Worm (Caenorhabditis elegans) whole organism, L3 larva: ENCODE data around the gene cpi-1.

Source experiments
- R02D3.7 ChIP-seq: fragments of 150-350 bp; optimal IDR thresholded peaks from 2 replicates; lab custom pipeline; 2014; ENCODE audit warnings: missing biosample characterization, missing genetic modification characterization
- aly-2 ChIP-seq: fragments of 150-350 bp; optimal IDR thresholded peaks from 2 replicates; lab custom pipeline; 2014; ENCODE audit warnings: missing biosample characterization, missing genetic modification characterization
- ceh-16 ChIP-seq: sonication (generic microtip); optimal IDR thresholded peaks from 2 replicates; lab custom pipeline; 2017; ENCODE audit warnings: missing biosample characterization, missing genetic modification characterization
- ceh-28 ChIP-seq: fragments of 150-350 bp; optimal IDR thresholded peaks from 2 replicates; lab custom pipeline; 2014; ENCODE audit warnings: missing biosample characterization, missing genetic modification reagents, missing genetic modification characterization
- ceh-82 ChIP-seq: fragments of 150-350 bp; optimal IDR thresholded peaks from 2 replicates; lab custom pipeline; 2014; ENCODE audit warnings: missing biosample characterization, missing genetic modification characterization
- ceh-9 ChIP-seq: sonication (generic microtip); optimal IDR thresholded peaks from 2 replicates; lab custom pipeline; 2018; ENCODE audit warnings: missing biosample characterization, missing genetic modification characterization
- daf-12 ChIP-seq: fragments of 150-350 bp; optimal IDR thresholded peaks from 2 replicates; lab custom pipeline; 2014; ENCODE audit warnings: missing biosample characterization, missing genetic modification reagents, missing genetic modification characterization
- egl-27 ChIP-seq: sonication (generic microtip); optimal IDR thresholded peaks from 4 replicates; lab custom pipeline; 2017; ENCODE audit warnings: missing biosample characterization, missing genetic modification reagents, missing genetic modification characterization
- egl-5 ChIP-seq: fragments of 150-350 bp; optimal IDR thresholded peaks from 2 replicates; lab custom pipeline; 2017; ENCODE audit warnings: missing biosample characterization, missing genetic modification reagents, missing genetic modification characterization, inconsistent platforms
- elt-1 ChIP-seq: fragments of 150-350 bp; optimal IDR thresholded peaks from 2 replicates; lab custom pipeline; 2014; ENCODE audit warnings: missing biosample characterization, missing genetic modification characterization
- elt-2 ChIP-seq: sonication (generic microtip); optimal IDR thresholded peaks from 2 replicates; lab custom pipeline; 2016; ENCODE audit warnings: missing genetic modification reagents, mild to moderate bottlenecking, missing genetic modification characterization, missing compliant biosample characterization
- eor-1 ChIP-seq, 2 experiments: fragments of 150-350 bp; optimal IDR thresholded peaks; 2 replicates each; lab custom pipeline; 2014 to 2018; ENCODE audit warnings: missing biosample characterization in 2 of 2, missing genetic modification characterization in 2 of 2
- fkh-10 ChIP-seq: sonication (generic microtip); optimal IDR thresholded peaks from 2 replicates; lab custom pipeline; 2017; ENCODE audit warnings: missing biosample characterization, missing genetic modification reagents, missing genetic modification characterization
- fos-1 ChIP-seq: fragments of 150-350 bp; optimal IDR thresholded peaks from 2 replicates; lab custom pipeline; 2014; ENCODE audit warnings: missing biosample characterization, missing genetic modification characterization
- hmg-11 ChIP-seq: sonication (generic microtip); optimal IDR thresholded peaks from 2 replicates; lab custom pipeline; 2016; ENCODE audit warnings: missing genetic modification characterization, missing compliant biosample characterization
- jun-1 ChIP-seq: fragments of 150-350 bp; optimal IDR thresholded peaks from 2 replicates; lab custom pipeline; 2014; ENCODE audit warnings: missing biosample characterization, missing genetic modification reagents, missing genetic modification characterization
- lin-15B ChIP-seq: fragments of 150-350 bp; optimal IDR thresholded peaks from 2 replicates; lab custom pipeline; 2014; ENCODE audit warnings: missing biosample characterization, missing genetic modification characterization
- lin-39 ChIP-seq: fragments of 150-350 bp; optimal IDR thresholded peaks from 2 replicates; lab custom pipeline; 2018; ENCODE audit warnings: missing biosample characterization, missing genetic modification reagents, missing genetic modification characterization
- lsy-12 ChIP-seq: sonication (generic microtip); optimal IDR thresholded peaks from 2 replicates; lab custom pipeline; 2016; ENCODE audit warnings: mild to moderate bottlenecking, missing genetic modification characterization, missing compliant biosample characterization
- mdl-1 ChIP-seq: fragments of 150-350 bp; optimal IDR thresholded peaks from 2 replicates; lab custom pipeline; 2014; ENCODE audit warnings: missing biosample characterization, missing genetic modification characterization
- mml-1 ChIP-seq: fragments of 150-350 bp; sonication (generic microtip); optimal IDR thresholded peaks from 3 replicates; lab custom pipeline; 2014; ENCODE audit warnings: missing biosample characterization, missing genetic modification characterization
- nfya-1 ChIP-seq: sonication (generic microtip); optimal IDR thresholded peaks from 2 replicates; lab custom pipeline; 2017; ENCODE audit warnings: missing genetic modification characterization, mild to moderate bottlenecking, missing compliant biosample characterization, antibody characterized with exemption, moderate library complexity; ENCODE audit not compliant: insufficient read depth
- nhr-11 ChIP-seq: fragments of 150-350 bp; optimal IDR thresholded peaks from 2 replicates; lab custom pipeline; 2014; ENCODE audit warnings: missing biosample characterization, missing genetic modification characterization
- nhr-12 ChIP-seq: fragments of 150-350 bp; optimal IDR thresholded peaks from 2 replicates; lab custom pipeline; 2014; ENCODE audit warnings: missing biosample characterization, missing genetic modification characterization
- nhr-23 ChIP-seq: fragments of 150-350 bp; optimal IDR thresholded peaks from 2 replicates; lab custom pipeline; 2014; ENCODE audit warnings: missing biosample characterization, missing genetic modification reagents, missing genetic modification characterization
- nhr-237 ChIP-seq: fragments of 150-350 bp; optimal IDR thresholded peaks from 2 replicates; lab custom pipeline; 2014; ENCODE audit warnings: missing biosample characterization, missing genetic modification characterization
- nhr-25 ChIP-seq: sonication (generic microtip); optimal IDR thresholded peaks from 2 replicates; lab custom pipeline; 2017; ENCODE audit warnings: missing biosample characterization, missing genetic modification characterization
- nhr-28 ChIP-seq: fragments of 150-350 bp; optimal IDR thresholded peaks from 2 replicates; lab custom pipeline; 2014; ENCODE audit warnings: missing biosample characterization, missing genetic modification characterization
- nhr-43 ChIP-seq: sonication (generic microtip); optimal IDR thresholded peaks from 2 replicates; lab custom pipeline; 2016; ENCODE audit warnings: mild to moderate bottlenecking, missing genetic modification characterization, missing compliant biosample characterization; ENCODE audit not compliant: poor library complexity, severe bottlenecking
- nhr-67 ChIP-seq: fragments of 150-350 bp; optimal IDR thresholded peaks from 2 replicates; lab custom pipeline; 2014; ENCODE audit warnings: missing biosample characterization, missing genetic modification characterization
- nhr-76 ChIP-seq: fragments of 150-350 bp; sonication (generic microtip); optimal IDR thresholded peaks from 5 replicates; lab custom pipeline; 2014; ENCODE audit warnings: missing biosample characterization, missing genetic modification characterization
- nhr-77 ChIP-seq: fragments of 150-350 bp; optimal IDR thresholded peaks from 2 replicates; lab custom pipeline; 2014; ENCODE audit warnings: missing biosample characterization, missing genetic modification characterization
- pha-4 ChIP-seq: fragments of 150-350 bp; optimal IDR thresholded peaks from 2 replicates; lab custom pipeline; 2014; ENCODE audit warnings: missing biosample characterization, missing genetic modification reagents, missing genetic modification characterization
- pqm-1 ChIP-seq: fragments of 150-350 bp; optimal IDR thresholded peaks from 2 replicates; lab custom pipeline; 2017; ENCODE audit warnings: missing biosample characterization, missing genetic modification characterization, inconsistent platforms
- sea-2 ChIP-seq: fragments of 150-350 bp; sonication (generic microtip); optimal IDR thresholded peaks from 4 replicates; lab custom pipeline; 2014; ENCODE audit warnings: missing biosample characterization, missing genetic modification reagents, missing genetic modification characterization
- skn-1 ChIP-seq: fragments of 150-350 bp; optimal IDR thresholded peaks from 2 replicates; lab custom pipeline; 2014; ENCODE audit warnings: missing biosample characterization, missing genetic modification characterization
- snpc-4 ChIP-seq: fragments of 150-350 bp; optimal IDR thresholded peaks from 2 replicates; lab custom pipeline; 2014; ENCODE audit warnings: missing biosample characterization, missing genetic modification characterization
- tbx-2 ChIP-seq: sonication (generic microtip); optimal IDR thresholded peaks from 2 replicates; lab custom pipeline; 2016; ENCODE audit warnings: mild to moderate bottlenecking, missing genetic modification characterization, missing compliant biosample characterization
- unc-39 ChIP-seq: sonication (generic microtip); optimal IDR thresholded peaks from 4 replicates; lab custom pipeline; 2017; ENCODE audit warnings: missing biosample characterization, missing genetic modification characterization
- zag-1 ChIP-seq: fragments of 150-350 bp; optimal IDR thresholded peaks from 2 replicates; lab custom pipeline; 2014; ENCODE audit warnings: missing biosample characterization, missing genetic modification characterization
- ztf-11 ChIP-seq: fragments of 150-350 bp; optimal IDR thresholded peaks from 2 replicates; lab custom pipeline; 2014; ENCODE audit warnings: missing biosample characterization, missing genetic modification characterization

Gene cpi-1

DNA sequence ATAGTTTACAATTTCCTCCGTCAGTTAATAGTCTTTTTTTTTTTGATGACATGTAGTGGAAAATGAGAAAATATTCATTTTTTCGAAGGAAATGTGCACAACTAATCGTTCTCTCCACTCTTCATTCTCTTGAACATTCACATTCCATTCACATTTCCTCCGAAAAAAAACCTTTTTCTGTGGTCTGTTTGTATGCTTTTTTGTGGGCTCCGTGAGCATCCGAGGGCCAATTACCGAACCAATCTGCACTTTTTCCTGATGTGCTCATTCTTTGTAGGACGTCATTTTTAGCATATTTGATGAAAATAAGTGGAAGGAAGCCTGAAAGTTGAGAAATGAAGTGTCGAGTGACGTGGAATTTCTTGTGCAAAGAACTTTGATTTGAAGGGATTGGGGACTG is 33.8 kb downstream of the cpi-1 start:
- TF ChIP-seq nhr-237 (tag; lab: Kevin White, UChicago) (no peak), lsy-12 (tag; lab: Kevin White, UChicago) (no peak), R02D3.7 (tag; lab: Kevin White, UChicago) (no peak), nfya-1 (tag; lab: Kevin White, UChicago) (no peak)

DNA sequence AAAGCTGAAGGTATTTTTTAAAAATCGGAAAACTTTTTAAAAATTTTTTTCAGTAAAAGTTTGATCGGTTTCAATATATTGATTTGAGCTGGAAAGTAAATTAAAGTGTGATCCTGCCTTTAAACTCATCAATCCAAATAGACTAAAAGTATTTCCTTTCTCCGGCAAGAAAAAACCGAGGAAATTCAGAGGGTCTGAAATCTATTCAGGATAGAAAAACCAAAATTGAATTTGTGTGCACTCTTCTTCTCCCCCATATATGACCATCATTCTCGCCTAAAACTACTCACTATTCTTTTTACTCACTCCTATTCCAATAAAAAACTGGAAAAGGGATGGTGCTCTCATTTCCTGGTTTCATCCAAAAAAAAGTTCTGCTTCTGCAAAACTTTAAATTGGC is 38.6 kb downstream of the cpi-1 start:
- no peak for TF ChIP-seq nhr-76 (tag; lab: Kevin White, UChicago)
- TF ChIP-seq fkh-10 (GFP tag; lab: Kevin White, UChicago) = peak; percentile 75

DNA sequence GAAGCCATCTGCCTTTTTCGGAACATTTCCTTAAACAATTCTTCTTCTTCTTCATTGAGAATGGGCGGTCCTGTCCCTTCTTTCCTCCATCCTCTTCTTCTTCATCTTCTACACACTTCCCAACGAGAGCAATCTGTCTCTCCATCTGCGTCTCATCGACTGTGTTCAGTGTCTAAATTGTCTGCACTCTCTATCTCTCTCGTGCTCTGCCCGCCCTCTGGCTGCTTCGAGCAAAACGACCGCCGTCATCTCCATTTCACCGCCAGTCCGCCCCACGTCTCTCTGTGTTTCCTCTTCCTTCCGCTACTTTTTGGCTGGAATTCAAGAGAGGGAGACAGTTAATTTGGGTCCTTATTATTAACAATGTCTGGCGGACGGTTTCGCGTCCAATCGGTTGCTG is 40.0 kb downstream of the cpi-1 start:
- TF ChIP-seq daf-12 (tag; lab: Kevin White, UChicago) (no peak), elt-2 (tag; lab: Kevin White, UChicago) (peak; percentile 30), pha-4 (tag; lab: Kevin White, UChicago) (peak; percentile 19), nfya-1 (tag; lab: Kevin White, UChicago) (peak; percentile 71), hmg-11 (tag; lab: Kevin White, UChicago) (peak; percentile 74), nhr-237 (tag; lab: Kevin White, UChicago) (no peak), lin-39 (tag; lab: Kevin White, UChicago) (peak; percentile 57), nhr-25 (tag; lab: Kevin White, UChicago) (no peak)

DNA sequence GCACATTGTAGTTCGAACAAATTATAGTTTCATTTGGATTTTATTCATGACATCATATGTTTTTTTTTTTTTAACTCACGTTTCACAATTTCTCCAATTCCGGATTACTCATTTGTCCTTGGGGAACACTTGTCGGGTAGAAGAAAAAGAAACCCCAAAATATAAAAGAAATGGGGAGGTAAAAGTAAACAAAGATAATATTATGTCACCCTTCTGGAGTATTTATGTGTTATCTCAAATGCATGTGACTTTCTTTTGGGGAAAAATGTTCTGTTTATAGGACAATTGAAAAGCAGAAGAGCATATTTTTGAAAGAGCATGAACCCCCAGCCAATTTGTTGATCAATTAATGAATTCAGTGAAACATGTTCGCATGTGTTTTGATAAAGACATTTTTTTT is 41.6 kb downstream of the cpi-1 start:
- TF ChIP-seq pqm-1 (peak; percentile 59), pha-4 (tag; lab: Kevin White, UChicago) (peak; percentile 94), nhr-23 (tag; lab: Kevin White, UChicago) (no peak), ceh-82 (tag; lab: Kevin White, UChicago) (no peak), jun-1 (tag; lab: Kevin White, UChicago) (peak; percentile 16), fos-1 (no peak), unc-39 (tag; lab: Kevin White, UChicago) (no peak), elt-2 (tag; lab: Kevin White, UChicago) (peak; percentile 55)

DNA sequence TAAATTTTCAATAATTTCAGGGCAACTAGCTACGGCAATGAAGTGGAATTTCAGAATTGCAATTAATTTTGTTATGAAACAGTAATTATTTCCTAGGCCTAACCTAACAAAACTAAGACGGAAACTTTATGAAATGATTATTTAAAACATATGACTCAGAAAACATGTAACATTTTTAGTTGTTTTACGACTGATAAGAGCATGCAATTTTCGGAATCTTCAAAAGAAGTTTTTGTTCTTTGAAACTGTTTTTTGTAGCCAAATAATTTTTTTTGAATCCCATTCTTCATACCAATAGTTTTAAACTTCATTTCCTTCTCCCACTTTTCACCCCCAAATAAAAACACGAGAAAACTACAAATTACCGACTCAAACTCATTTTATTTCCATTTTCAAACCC is 44.4 kb downstream of the cpi-1 start:
- TF ChIP-seq pqm-1 = peak; percentile 72
- no peak for TF ChIP-seq elt-2 (tag; lab: Kevin White, UChicago)
- TF ChIP-seq egl-27 (tag; lab: Kevin White, UChicago) = no peak
- TF ChIP-seq daf-12 (tag; lab: Kevin White, UChicago) = no peak
- TF ChIP-seq R02D3.7 (tag; lab: Kevin White, UChicago) = no peak
- TF ChIP-seq ztf-11 (tag; lab: Kevin White, UChicago) = no peak
- TF ChIP-seq nhr-67 (tag; lab: Kevin White, UChicago) = no peak
- TF ChIP-seq nhr-77 (tag; lab: Kevin White, UChicago) = no peak
- TF ChIP-seq lin-15B = no peak

DNA sequence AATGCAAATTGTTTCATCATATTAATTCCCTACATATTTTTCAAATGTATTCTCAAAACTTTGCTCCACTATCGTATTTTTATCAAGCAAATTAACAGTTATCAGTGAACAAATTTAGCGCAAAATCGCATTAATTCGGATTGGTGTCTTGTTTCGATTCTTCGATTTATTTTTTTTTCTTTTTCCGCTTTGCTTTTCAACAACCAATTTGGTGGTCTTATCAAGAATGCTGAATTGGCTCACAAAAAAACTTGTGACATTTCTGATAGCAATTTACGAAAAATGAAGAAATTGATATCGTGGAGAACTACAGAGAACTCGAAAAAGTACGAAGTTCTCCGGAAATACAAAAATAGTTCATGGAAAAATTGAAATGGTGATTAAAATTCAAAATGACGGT is 45.0 kb downstream of the cpi-1 start:
- no peak for TF ChIP-seq nhr-11
- TF ChIP-seq ztf-11 (tag; lab: Kevin White, UChicago) = no peak
- TF ChIP-seq elt-1 (tag; lab: Kevin White, UChicago) = no peak
- peak; percentile 58 for TF ChIP-seq pha-4 (tag; lab: Kevin White, UChicago)
- TF ChIP-seq ceh-9 (tag; lab: Kevin White, UChicago) = no peak
- TF ChIP-seq tbx-2 = no peak
- no peak for TF ChIP-seq ceh-28 (tag; lab: Kevin White, UChicago)
- TF ChIP-seq ceh-82 (tag; lab: Kevin White, UChicago) = no peak
- no peak for TF ChIP-seq egl-27 (tag; lab: Kevin White, UChicago)
- TF ChIP-seq egl-5 = no peak
- peak; percentile 95 for TF ChIP-seq elt-2 (tag; lab: Kevin White, UChicago)
- no peak for TF ChIP-seq mdl-1 (tag; lab: Kevin White, UChicago)
- TF ChIP-seq nfya-1 (tag; lab: Kevin White, UChicago) = no peak
- TF ChIP-seq nhr-43 = no peak
- no peak for TF ChIP-seq snpc-4 (tag; lab: Kevin White, UChicago)
- TF ChIP-seq eor-1 (tag; optimal IDR thresholded peaks at IDR 0.05; lab: Kevin White, UChicago) = no peak
- no peak for TF ChIP-seq sea-2 (GFP tag; lab: Kevin White, UChicago)
- TF ChIP-seq ceh-16 (tag; lab: Kevin White, UChicago) = no peak
- TF ChIP-seq lin-15B = no peak
- TF ChIP-seq mml-1 = no peak
- no peak for TF ChIP-seq zag-1 (tag; lab: Kevin White, UChicago)
- no peak for TF ChIP-seq nhr-28
- TF ChIP-seq skn-1 (tag; lab: Kevin White, UChicago) = no peak
- TF ChIP-seq nhr-23 (tag; lab: Kevin White, UChicago) = no peak
- no peak for TF ChIP-seq aly-2
- TF ChIP-seq nhr-12 (tag; lab: Kevin White, UChicago) = no peak
- no peak for TF ChIP-seq R02D3.7 (tag; lab: Kevin White, UChicago)
- no peak for TF ChIP-seq nhr-77 (tag; lab: Kevin White, UChicago)
- TF ChIP-seq pqm-1 = peak; percentile 73
- no peak for TF ChIP-seq lsy-12 (tag; lab: Kevin White, UChicago)
- no peak for TF ChIP-seq nhr-237 (tag; lab: Kevin White, UChicago)
- TF ChIP-seq lin-39 (tag; lab: Kevin White, UChicago) = no peak
